Fruit fly (Drosophila melanogaster) whole organism, prepupa: Measurements from ENCODE around the gene Kpc1.

Experiments used
- Blimp-1 ChIP-seq: fragments of 200-800 bp; sonication (Bioruptor generic); optimal IDR thresholded peaks from 3 replicates; lab custom pipeline; 2017; ENCODE audit warnings: missing biosample characterization, missing genetic modification characterization, mild to moderate bottlenecking, moderate library complexity, missing genetic modification reagents
- CG10631 ChIP-seq: fragments of 200-800 bp; sonication (Bioruptor generic); optimal IDR thresholded peaks from 2 replicates; lab custom pipeline; 2016; ENCODE audit warnings: missing biosample characterization, missing genetic modification characterization
- CG11294 ChIP-seq: fragments of 200-800 bp; sonication (Bioruptor generic); IDR thresholded peaks from 2 replicates; pipeline ENCODE4 v1.3.6; 2022; ENCODE audit warnings: missing biosample characterization, missing genetic modification characterization
- CG11762 ChIP-seq: fragments of 200-800 bp; sonication (Bioruptor generic); optimal IDR thresholded peaks from 3 replicates; lab custom pipeline; 2016; ENCODE audit warnings: missing biosample characterization, missing genetic modification characterization; ENCODE audit not compliant: insufficient read depth
- CG11902 ChIP-seq: fragments of 200-800 bp; sonication (Bioruptor generic); optimal IDR thresholded peaks from 3 replicates; lab custom pipeline; 2016; ENCODE audit warnings: missing biosample characterization, missing genetic modification characterization
- CG15336 ChIP-seq: fragments of 200-800 bp; sonication (Bioruptor generic); IDR thresholded peaks from 2 replicates; pipeline ENCODE4 v1.3.6; 2022; ENCODE audit warnings: missing biosample characterization, missing genetic modification characterization
- CG1621 ChIP-seq: fragments of 200-800 bp; sonication (Bioruptor generic); optimal IDR thresholded peaks from 3 replicates; lab custom pipeline; 2018; ENCODE audit warnings: missing biosample characterization, mild to moderate bottlenecking, missing genetic modification characterization
- CG3032 ChIP-seq: fragments of 200-800 bp; optimal IDR thresholded peaks from 2 replicates; lab custom pipeline; 2019; ENCODE audit warnings: missing biosample characterization, mild to moderate bottlenecking, missing genetic modification characterization, moderate library complexity
- CG31627 ChIP-seq: fragments of 200-800 bp; sonication (Bioruptor generic); optimal IDR thresholded peaks from 3 replicates; lab custom pipeline; 2016; ENCODE audit warnings: missing biosample characterization, missing genetic modification characterization
- CG32006 ChIP-seq: fragments of 200-800 bp; sonication (Bioruptor generic); optimal IDR thresholded peaks from 3 replicates; lab custom pipeline; 2017; ENCODE audit warnings: missing biosample characterization, mild to moderate bottlenecking, missing genetic modification characterization
- CG3919 ChIP-seq: fragments of 200-800 bp; sonication (Bioruptor generic); optimal IDR thresholded peaks from 3 replicates; lab custom pipeline; 2016; ENCODE audit warnings: missing biosample characterization, missing genetic modification characterization
- CG4318 ChIP-seq: fragments of 200-800 bp; sonication (Bioruptor generic); optimal IDR thresholded peaks from 3 replicates; lab custom pipeline; 2017; ENCODE audit warnings: missing biosample characterization, mild to moderate bottlenecking, missing genetic modification characterization
- CG6163 ChIP-seq: fragments of 200-800 bp; sonication (Bioruptor generic); IDR thresholded peaks from 3 replicates; pipeline ENCODE4 v1.3.6; 2022; ENCODE audit warnings: missing biosample characterization, missing genetic modification characterization
- CG6792 ChIP-seq: fragments of 200-800 bp; sonication (Bioruptor generic); optimal IDR thresholded peaks from 3 replicates; lab custom pipeline; 2016; ENCODE audit warnings: missing biosample characterization, missing genetic modification characterization
- CG6808 ChIP-seq: fragments of 200-800 bp; sonication (Bioruptor generic); optimal IDR thresholded peaks from 3 replicates; lab custom pipeline; 2017; ENCODE audit warnings: missing biosample characterization, missing genetic modification characterization, mild to moderate bottlenecking, moderate library complexity, missing genetic modification reagents
- CG6854 ChIP-seq: fragments of 200-800 bp; sonication (Bioruptor generic); optimal IDR thresholded peaks from 2 replicates; lab custom pipeline; 2017; ENCODE audit warnings: missing biosample characterization, mild to moderate bottlenecking, missing genetic modification characterization
- CG7368 ChIP-seq: fragments of 200-800 bp; sonication (Bioruptor generic); optimal IDR thresholded peaks from 3 replicates; lab custom pipeline; 2016; ENCODE audit warnings: missing biosample characterization, missing genetic modification characterization
- CG8319 ChIP-seq: fragments of 200-800 bp; sonication (Bioruptor generic); optimal IDR thresholded peaks from 3 replicates; lab custom pipeline; 2016; ENCODE audit warnings: missing biosample characterization, missing genetic modification characterization
- CG9139 ChIP-seq: fragments of 200-800 bp; sonication (Bioruptor generic); optimal IDR thresholded peaks from 3 replicates; lab custom pipeline; 2017; ENCODE audit warnings: missing biosample characterization, mild to moderate bottlenecking, missing genetic modification characterization
- Eip78C ChIP-seq: fragments of 200-800 bp; sonication (Bioruptor generic); peaks from one replicate; lab custom pipeline; 2016; ENCODE audit warnings: missing biosample characterization, missing genetic modification characterization
- Eip93F ChIP-seq: fragments of 200-800 bp; sonication (Bioruptor generic); optimal IDR thresholded peaks from 2 replicates; lab custom pipeline; 2016; ENCODE audit warnings: missing biosample characterization, mild to moderate bottlenecking, missing genetic modification characterization
- Ets21C ChIP-seq: fragments of 200-800 bp; sonication (Bioruptor generic); optimal IDR thresholded peaks from 3 replicates; lab custom pipeline; 2016; ENCODE audit warnings: missing biosample characterization, missing genetic modification characterization
- Ets96B ChIP-seq: fragments of 200-800 bp; optimal IDR thresholded peaks from 2 replicates; lab custom pipeline; 2019; ENCODE audit warnings: missing biosample characterization, mild to moderate bottlenecking, missing genetic modification characterization, moderate library complexity
- Gug ChIP-seq: fragments of 200-800 bp; sonication (Bioruptor generic); IDR thresholded peaks from 2 replicates; pipeline ENCODE4 v1.3.6; 2022; ENCODE audit warnings: missing biosample characterization, missing genetic modification characterization
- Hr38 ChIP-seq: sonication (Bioruptor generic); optimal IDR thresholded peaks from 2 replicates; lab custom pipeline; 2016; ENCODE audit warnings: missing biosample characterization, missing genetic modification characterization
- Hr39 ChIP-seq: fragments of 200-800 bp; sonication (Bioruptor generic); optimal IDR thresholded peaks from 2 replicates; lab custom pipeline; 2016; ENCODE audit warnings: missing biosample characterization, missing genetic modification characterization
- Hr4 ChIP-seq: fragments of 200-800 bp; sonication (Bioruptor generic); optimal IDR thresholded peaks from 3 replicates; lab custom pipeline; 2016; ENCODE audit warnings: missing biosample characterization, missing genetic modification characterization
- Lpt ChIP-seq: fragments of 200-800 bp; sonication (Bioruptor generic); optimal IDR thresholded peaks from 3 replicates; lab custom pipeline; 2016; ENCODE audit warnings: missing biosample characterization, missing genetic modification characterization
- Met ChIP-seq: fragments of 200-800 bp; sonication (Bioruptor generic); optimal IDR thresholded peaks from 3 replicates; lab custom pipeline; 2016; ENCODE audit warnings: missing biosample characterization, missing genetic modification characterization
- OdsH ChIP-seq: fragments of 200-800 bp; sonication (Bioruptor generic); optimal IDR thresholded peaks from 3 replicates; lab custom pipeline; 2016; ENCODE audit warnings: missing biosample characterization, missing genetic modification characterization
- Smox ChIP-seq: fragments of 200-800 bp; sonication (Bioruptor generic); optimal IDR thresholded peaks from 3 replicates; lab custom pipeline; 2016; ENCODE audit warnings: missing biosample characterization, missing genetic modification characterization
- Sox14 ChIP-seq: fragments of 200-800 bp; sonication (Bioruptor generic); optimal IDR thresholded peaks from 3 replicates; lab custom pipeline; 2016; ENCODE audit warnings: missing biosample characterization, missing genetic modification characterization
- Sox15 ChIP-seq: fragments of 200-800 bp; sonication (Bioruptor generic); optimal IDR thresholded peaks from 3 replicates; lab custom pipeline; 2016; ENCODE audit warnings: missing biosample characterization, missing genetic modification characterization
- achi ChIP-seq: fragments of 200-800 bp; sonication (Bioruptor generic); optimal IDR thresholded peaks from 3 replicates; lab custom pipeline; 2016; ENCODE audit warnings: missing biosample characterization, missing genetic modification characterization
- acj6 ChIP-seq: fragments of 200-800 bp; sonication (Bioruptor generic); optimal IDR thresholded peaks from 3 replicates; lab custom pipeline; 2016; ENCODE audit warnings: missing biosample characterization, missing genetic modification characterization
- cyc ChIP-seq: fragments of 200-800 bp; sonication (Bioruptor generic); optimal IDR thresholded peaks from 3 replicates; lab custom pipeline; 2016; ENCODE audit warnings: missing biosample characterization, missing genetic modification characterization
- dac ChIP-seq: fragments of 200-800 bp; sonication (Bioruptor generic); optimal IDR thresholded peaks from 2 replicates; lab custom pipeline; 2017; ENCODE audit warnings: missing biosample characterization, mild to moderate bottlenecking, missing genetic modification characterization
- eg ChIP-seq: fragments of 200-800 bp; sonication (Bioruptor generic); IDR thresholded peaks from 3 replicates; pipeline ENCODE4 v1.3.6; 2022; ENCODE audit warnings: missing biosample characterization, missing genetic modification characterization
- esn ChIP-seq: fragments of 200-800 bp; sonication (Bioruptor generic); optimal IDR thresholded peaks from 2 replicates; lab custom pipeline; 2016; ENCODE audit warnings: missing biosample characterization, mild to moderate bottlenecking, missing genetic modification characterization, moderate library complexity
- fd59A ChIP-seq: fragments of 200-800 bp; sonication (Bioruptor generic); optimal IDR thresholded peaks from 2 replicates; lab custom pipeline; 2017; ENCODE audit warnings: missing biosample characterization, mild to moderate bottlenecking, missing genetic modification characterization, missing genetic modification reagents
- fd85E ChIP-seq: fragments of 200-800 bp; sonication (Bioruptor generic); optimal IDR thresholded peaks from 3 replicates; lab custom pipeline; 2016; ENCODE audit warnings: missing biosample characterization, missing genetic modification characterization
- fkh ChIP-seq: fragments of 200-800 bp; sonication (Bioruptor generic); optimal IDR thresholded peaks from 3 replicates; lab custom pipeline; 2017; ENCODE audit warnings: missing biosample characterization, mild to moderate bottlenecking, missing genetic modification characterization, moderate library complexity
- lz ChIP-seq: fragments of 200-800 bp; sonication (Bioruptor generic); optimal IDR thresholded peaks from 3 replicates; lab custom pipeline; 2016; ENCODE audit warnings: missing biosample characterization, missing genetic modification characterization
- net ChIP-seq: fragments of 200-800 bp; sonication (Bioruptor generic); optimal IDR thresholded peaks from 3 replicates; lab custom pipeline; 2016; ENCODE audit warnings: missing biosample characterization, missing genetic modification characterization
- pdm3 ChIP-seq: fragments of 200-800 bp; sonication (Bioruptor generic); optimal IDR thresholded peaks from 3 replicates; lab custom pipeline; 2016; ENCODE audit warnings: missing biosample characterization, missing genetic modification characterization
- salr ChIP-seq, 2 experiments: fragments of 200-800 bp; sonication (Bioruptor generic); optimal IDR thresholded peaks; 3 replicates each; lab custom pipeline; 2016 to 2018; ENCODE audit warnings: missing biosample characterization in 2 of 2, missing genetic modification characterization in 2 of 2, mild to moderate bottlenecking in 1 of 2
- ss ChIP-seq, 2 experiments: fragments of 200-800 bp; sonication (Bioruptor generic); optimal IDR thresholded peaks; 2 replicates in 1 of 2; 3 replicates in 1 of 2; lab custom pipeline; 2017 to 2018; ENCODE audit warnings: mild to moderate bottlenecking in 2 of 2, missing biosample characterization in 2 of 2, missing genetic modification characterization in 2 of 2, moderate library complexity in 1 of 2
- svp ChIP-seq: fragments of 200-800 bp; sonication (Bioruptor generic); peaks from one replicate; lab custom pipeline; 2016; ENCODE audit warnings: missing biosample characterization, missing genetic modification characterization
- topi ChIP-seq: fragments of 200-800 bp; sonication (Bioruptor generic); optimal IDR thresholded peaks from 3 replicates; lab custom pipeline; 2016; ENCODE audit warnings: missing biosample characterization, missing genetic modification characterization
- vri ChIP-seq: fragments of 200-800 bp; sonication (Bioruptor generic); optimal IDR thresholded peaks from 3 replicates; lab custom pipeline; 2016; ENCODE audit warnings: missing biosample characterization, mild to moderate bottlenecking, missing genetic modification characterization

Gene Kpc1

dm6 chr3R:15196134-15197034 is at the start of gene Kpc1, which contains the start of gene CG42542:
TSS of gene Kpc1 (minus strand) at chr3R:15196210.
TSS of gene CG42542 (plus strand) at chr3R:15196598.
- TF ChIP-seq achi (GFP tag; lab: Kevin White, UChicago) (peak; percentile 71), Eip78C (GFP tag; lab: Kevin White, UChicago) (peak; percentile 59), Blimp-1 (GFP tag; lab: Kevin White, UChicago) (peak; percentile 86), CG8319 (GFP tag; lab: Kevin White, UChicago) (peak; percentile 31), OdsH (peak; percentile 54), CG11902 (GFP tag; lab: Kevin White, UChicago) (peak; percentile 42), Sox15 (peak; percentile 57), CG6792 (peak; percentile 69), Hr39 (peak; percentile 81), ss (GFP tag; optimal IDR thresholded peaks at IDR 0.05; lab: Kevin White, UChicago) (peak in 1 of 2 experiments; percentile 32), CG3919 (peak; percentile 73), fkh (GFP tag; lab: Kevin White, UChicago) (peak; percentile 62), CG32006 (GFP tag; lab: Kevin White, UChicago) (peak; percentile 72), acj6 (GFP tag; lab: Kevin White, UChicago) (peak; percentile 79), CG6808 (GFP tag; lab: Kevin White, UChicago) (peak; percentile 2), CG3032 (no peak), Smox (GFP tag; lab: Kevin White, UChicago) (peak; percentile 78), salr (GFP tag; optimal IDR thresholded peaks at IDR 0.05; lab: Kevin White, UChicago) (peak; percentile 36 to 53), CG4318 (GFP tag; lab: Kevin White, UChicago) (no peak), Sox14 (GFP tag; lab: Kevin White, UChicago) (peak; percentile 69), CG11762 (GFP tag; lab: Kevin White, UChicago) (peak; percentile 25), CG11294 (no peak), Ets96B (tag; lab: Kevin White, UChicago) (peak; percentile 45), vri (GFP tag; lab: Kevin White, UChicago) (peak; percentile 59), CG1621 (tag; lab: Kevin White, UChicago) (peak; percentile 3), svp (GFP tag; lab: Kevin White, UChicago) (peak; percentile 96), fd59A (GFP tag; lab: Kevin White, UChicago) (peak; percentile 52), CG10631 (GFP tag; lab: Kevin White, UChicago) (peak; percentile 75), lz (GFP tag; lab: Kevin White, UChicago) (peak; percentile 84), Hr4 (GFP tag; lab: Kevin White, UChicago) (peak; percentile 81), Eip93F (GFP tag; lab: Kevin White, UChicago) (peak; percentile 32), Gug (peak; percentile 13; the same call in 1 of the 2 replicates), Ets21C (GFP tag; lab: Kevin White, UChicago) (peak; percentile 75), Hr38 (no peak), dac (GFP tag; lab: Kevin White, UChicago) (no peak), CG9139 (GFP tag; lab: Kevin White, UChicago) (no peak), esn (peak; percentile 80), eg (GFP tag; lab: Robert Waterston, UW) (peak; percentile 65; the same call in 2 of the 3 replicates), CG31627 (GFP tag; lab: Kevin White, UChicago) (peak; percentile 80), pdm3 (peak; percentile 83), CG7368 (GFP tag; lab: Kevin White, UChicago) (peak; percentile 52), Lpt (peak; percentile 47), topi (GFP tag; lab: Kevin White, UChicago) (peak; percentile 74), fd85E (GFP tag; lab: Kevin White, UChicago) (no peak), CG15336 (GFP tag; lab: Robert Waterston, UW) (0 out of 2 replicates have a peak, but pooled peaks have one; percentile 8), cyc (GFP tag; lab: Kevin White, UChicago) (peak; percentile 71), Met (peak; percentile 81), CG6163 (GFP tag; lab: Robert Waterston, UW) (peak; percentile 29; the same call in 1 of the 3 replicates), net (peak; percentile 54), CG6854 (GFP tag; lab: Kevin White, UChicago) (no peak)
